Worm (Caenorhabditis elegans) whole organism, L4/young adult: ENCODE results near the gene T03F7.6.

Source experiments
- W03F9.2 ChIP-seq: fragments of 150-350 bp; optimal IDR thresholded peaks from 2 replicates; lab custom pipeline; 2014; ENCODE audit warnings: missing biosample characterization, missing genetic modification characterization
- him-1 ChIP-seq: sonication (generic microtip); optimal IDR thresholded peaks from 2 replicates; lab custom pipeline; 2016; ENCODE audit warnings: missing genotype, missing genetic modification reagents, missing genetic modification characterization, missing compliant biosample characterization

ce11 chrV:11311013-11311472 is 16.6 kb downstream of the T03F7.6 start, which contains the start of gene T03F7.7:
- TF ChIP-seq him-1 (no peak), W03F9.2 (no peak)
